Fruit fly (Drosophila melanogaster) whole organism, embryonic: Measurements from ENCODE around the gene CG13053.
A peak's percentile ranks its signal among the peaks of the same experiment; 100 is the strongest.

Source experiments
- ATbp ChIP-seq: fragments of 200-800 bp; sonication (Bioruptor generic); optimal IDR thresholded peaks from 2 replicates; lab custom pipeline; 2017; ENCODE audit warnings: missing biosample characterization, mild to moderate bottlenecking, missing genetic modification characterization, missing genetic modification reagents
- Abd-B ChIP-seq: fragments of 200-800 bp; sonication (Bioruptor generic); optimal IDR thresholded peaks from 2 replicates; lab custom pipeline; 2018; ENCODE audit warnings: missing biosample characterization, mild to moderate bottlenecking, missing genetic modification characterization, moderate library complexity
- Adf1 ChIP-seq: fragments of 200-800 bp; sonication (Bioruptor generic); IDR thresholded peaks from 2 replicates; pipeline ENCODE4 v1.3.6; 2022; ENCODE audit warnings: missing biosample characterization, missing genetic modification characterization
- Antp ChIP-seq: fragments of 200-800 bp; sonication (Bioruptor generic); optimal IDR thresholded peaks from 3 replicates; lab custom pipeline; 2016; ENCODE audit warnings: missing biosample characterization, missing genetic modification characterization
- Asciz ChIP-seq: fragments of 200-800 bp; sonication (Bioruptor generic); optimal IDR thresholded peaks from 2 replicates; lab custom pipeline; 2017; ENCODE audit warnings: missing biosample characterization, mild to moderate bottlenecking, missing genetic modification characterization, missing genetic modification reagents
- BEAF-32 ChIP-seq: fragments of 200-800 bp; sonication (Bioruptor generic); optimal IDR thresholded peaks from 3 replicates; lab custom pipeline; 2017; ENCODE audit warnings: missing biosample characterization, missing genetic modification characterization, mild to moderate bottlenecking, moderate library complexity, missing genetic modification reagents
- C15 ChIP-seq: fragments of 200-800 bp; sonication (Bioruptor generic); IDR thresholded peaks from 3 replicates; pipeline ENCODE4 v1.3.6; 2022; ENCODE audit warnings: missing biosample characterization, missing genetic modification characterization
- CG10274 ChIP-seq: fragments of 200-800 bp; sonication (Bioruptor generic); optimal IDR thresholded peaks from 3 replicates; lab custom pipeline; 2017; ENCODE audit warnings: missing biosample characterization, mild to moderate bottlenecking, missing genetic modification characterization
- CG10462 ChIP-seq: fragments of 200-800 bp; sonication (Bioruptor generic); optimal IDR thresholded peaks from 2 replicates; lab custom pipeline; 2016; ENCODE audit warnings: missing biosample characterization, missing genetic modification characterization
- CG10979 ChIP-seq: fragments of 200-800 bp; sonication (Bioruptor generic); optimal IDR thresholded peaks from 2 replicates; lab custom pipeline; 2018; ENCODE audit warnings: missing biosample characterization, mild to moderate bottlenecking, missing genetic modification characterization, moderate library complexity
- CG11723 ChIP-seq: fragments of 200-800 bp; sonication (Bioruptor generic); optimal IDR thresholded peaks from 2 replicates; lab custom pipeline; 2017; ENCODE audit warnings: missing biosample characterization, mild to moderate bottlenecking, missing genetic modification characterization
- CG12104 ChIP-seq: fragments of 200-800 bp; sonication (Bioruptor generic); optimal IDR thresholded peaks from 3 replicates; lab custom pipeline; 2016; ENCODE audit warnings: missing biosample characterization, missing genetic modification characterization
- CG1233 ChIP-seq: fragments of 200-800 bp; sonication (Bioruptor generic); optimal IDR thresholded peaks from 4 replicates; lab custom pipeline; 2018; ENCODE audit warnings: missing biosample characterization, mild to moderate bottlenecking, missing genetic modification characterization
- CG13296 ChIP-seq: fragments of 200-800 bp; sonication (Bioruptor generic); optimal IDR thresholded peaks from 3 replicates; lab custom pipeline; 2018; ENCODE audit warnings: missing biosample characterization, mild to moderate bottlenecking, missing genetic modification characterization
- CG13424 ChIP-seq: fragments of 200-800 bp; sonication (Bioruptor generic); optimal IDR thresholded peaks from 2 replicates; lab custom pipeline; 2019; ENCODE audit warnings: missing biosample characterization, mild to moderate bottlenecking, missing genetic modification characterization, moderate library complexity
- CG13624 ChIP-seq: fragments of 200-800 bp; sonication (Bioruptor generic); optimal IDR thresholded peaks from 2 replicates; lab custom pipeline; 2016; ENCODE audit warnings: missing biosample characterization, missing genetic modification characterization
- CG30431 ChIP-seq: fragments of 200-800 bp; sonication (Bioruptor generic); optimal IDR thresholded peaks from 2 replicates; lab custom pipeline; 2017; ENCODE audit warnings: missing biosample characterization, missing genetic modification characterization
- CG31388 ChIP-seq: fragments of 200-800 bp; sonication (Bioruptor generic); optimal IDR thresholded peaks from 2 replicates; lab custom pipeline; 2016; ENCODE audit warnings: missing biosample characterization, missing genetic modification characterization
- CG3407 ChIP-seq: fragments of 200-800 bp; sonication (Bioruptor generic); optimal IDR thresholded peaks from 2 replicates; lab custom pipeline; 2018; ENCODE audit warnings: missing biosample characterization, mild to moderate bottlenecking, missing genetic modification characterization
- CG3847 ChIP-seq: fragments of 200-800 bp; sonication (Bioruptor generic); IDR thresholded peaks from 2 replicates; pipeline ENCODE4 v1.3.6; 2022; ENCODE audit warnings: missing biosample characterization, missing genetic modification characterization
- CG5245 ChIP-seq: fragments of 200-800 bp; sonication (Bioruptor generic); optimal IDR thresholded peaks from 3 replicates; lab custom pipeline; 2016; ENCODE audit warnings: missing biosample characterization, missing genetic modification characterization
- CG6175 ChIP-seq: fragments of 200-800 bp; sonication (Bioruptor generic); IDR thresholded peaks from 3 replicates; pipeline ENCODE4 v1.3.6; 2022; ENCODE audit warnings: missing biosample characterization, missing genetic modification characterization
- CG6683 ChIP-seq: fragments of 200-800 bp; sonication (Bioruptor generic); optimal IDR thresholded peaks from 2 replicates; lab custom pipeline; 2017; ENCODE audit warnings: missing biosample characterization, mild to moderate bottlenecking, missing genetic modification characterization, missing genetic modification reagents
- CG6813 ChIP-seq: fragments of 200-800 bp; sonication (Bioruptor generic); optimal IDR thresholded peaks from 2 replicates; lab custom pipeline; 2017; ENCODE audit warnings: missing biosample characterization, missing genetic modification characterization, mild to moderate bottlenecking, moderate library complexity, missing genetic modification reagents
- CG8765 ChIP-seq: fragments of 200-800 bp; sonication (Bioruptor generic); IDR thresholded peaks from 2 replicates; pipeline ENCODE4 v1.3.6; 2022; ENCODE audit warnings: missing biosample characterization, missing genetic modification characterization
- Camta ChIP-seq: fragments of 200-800 bp; sonication (Bioruptor generic); optimal IDR thresholded peaks from 2 replicates; lab custom pipeline; 2016; ENCODE audit warnings: missing biosample characterization, missing genetic modification characterization
- Hmr ChIP-seq: fragments of 200-800 bp; sonication (Bioruptor generic); optimal IDR thresholded peaks from 3 replicates; lab custom pipeline; 2017; ENCODE audit warnings: mild to moderate bottlenecking, missing biosample characterization, missing genetic modification reagents, missing genetic modification characterization
- Hr78 ChIP-seq, 2 experiments: fragments of 200-800 bp in 1 of 2; fragments of >200 bp in 1 of 2; sonication (Bioruptor generic) in 1 of 2; optimal IDR thresholded peaks; 2 replicates each; lab custom pipeline; 2017 to 2019; ENCODE audit warnings: missing biosample characterization in 2 of 2, missing genetic modification characterization in 2 of 2, mild to moderate bottlenecking in 1 of 2, moderate library complexity in 1 of 2
- Kr ChIP-seq: fragments of 200-800 bp; sonication (Bioruptor generic); optimal IDR thresholded peaks from 2 replicates; lab custom pipeline; 2017; ENCODE audit warnings: missing biosample characterization, mild to moderate bottlenecking, missing genetic modification characterization
- Trl ChIP-seq, 3 experiments: fragments of >200 bp in 2 of 3; fragments of 200-800 bp in 1 of 3; sonication (Bioruptor generic) in 1 of 3; optimal IDR thresholded peaks; 2 replicates in 1 of 3; 3 replicates in 2 of 3; lab custom pipeline; 2016 to 2017; ENCODE audit warnings: missing biosample characterization in 1 of 3, missing genetic modification characterization in 1 of 3
- Vsx1 ChIP-seq: fragments of 200-800 bp; sonication (Bioruptor generic); optimal IDR thresholded peaks from 2 replicates; lab custom pipeline; 2017; ENCODE audit warnings: missing biosample characterization, mild to moderate bottlenecking, missing genetic modification characterization, missing genetic modification reagents
- Xrp1 ChIP-seq: fragments of 200-800 bp; sonication (Bioruptor generic); IDR thresholded peaks from 2 replicates; pipeline ENCODE4 v1.3.6; 2022; ENCODE audit warnings: missing biosample characterization, missing genetic modification characterization
- az2 ChIP-seq: fragments of 200-800 bp; sonication (Bioruptor generic); optimal IDR thresholded peaks from 3 replicates; lab custom pipeline; 2016; ENCODE audit warnings: missing biosample characterization, missing genetic modification characterization
- chm ChIP-seq: fragments of 200-800 bp; sonication (Bioruptor generic); IDR thresholded peaks from 2 replicates; pipeline ENCODE4 v1.3.6; 2022; ENCODE audit warnings: missing biosample characterization, missing genetic modification characterization
- crol ChIP-seq: fragments of 200-800 bp; sonication (Bioruptor generic); IDR thresholded peaks from 2 replicates; pipeline ENCODE4 v1.3.6; 2022; ENCODE audit warnings: missing biosample characterization, missing genetic modification characterization
- dm ChIP-seq: fragments of 200-800 bp; sonication (Bioruptor generic); optimal IDR thresholded peaks from 3 replicates; lab custom pipeline; 2016; ENCODE audit warnings: missing biosample characterization, missing genetic modification characterization
- dpn ChIP-seq, 2 experiments: fragments of 200-800 bp; sonication (Bioruptor generic); optimal IDR thresholded peaks; 3 replicates each; lab custom pipeline; 2016; ENCODE audit warnings: missing biosample characterization in 2 of 2, missing genetic modification characterization in 2 of 2
- fd3F ChIP-seq: fragments of 200-800 bp; sonication (Bioruptor generic); optimal IDR thresholded peaks from 2 replicates; lab custom pipeline; 2018; ENCODE audit warnings: missing biosample characterization, mild to moderate bottlenecking, missing genetic modification characterization, moderate library complexity
- gsb-n ChIP-seq: fragments of 200-800 bp; sonication (Bioruptor generic); optimal IDR thresholded peaks from 3 replicates; lab custom pipeline; 2018; ENCODE audit warnings: missing biosample characterization, mild to moderate bottlenecking, missing genetic modification characterization
- onecut ChIP-seq: fragments of 200-800 bp; sonication (Bioruptor generic); IDR thresholded peaks from 2 replicates; pipeline ENCODE4 v1.3.6; 2022; ENCODE audit warnings: missing biosample characterization, missing genetic modification characterization
- pho ChIP-seq: fragments of 200-800 bp; sonication (Bioruptor generic); optimal IDR thresholded peaks from 2 replicates; lab custom pipeline; 2016; ENCODE audit warnings: missing biosample characterization, missing genetic modification characterization
- psq ChIP-seq: fragments of 200-800 bp; sonication (Bioruptor generic); optimal IDR thresholded peaks from 2 replicates; lab custom pipeline; 2017; ENCODE audit warnings: missing biosample characterization, missing genetic modification characterization
- pum ChIP-seq: fragments of 200-800 bp; sonication (Bioruptor generic); optimal IDR thresholded peaks from 2 replicates; lab custom pipeline; 2016; ENCODE audit warnings: missing biosample characterization, missing genetic modification characterization
- sens ChIP-seq: fragments of 200-800 bp; sonication (Bioruptor generic); peaks from one replicate; lab custom pipeline; 2016; ENCODE audit warnings: missing biosample characterization, missing genetic modification characterization
- seq ChIP-seq: fragments of 200-800 bp; sonication (Bioruptor generic); IDR thresholded peaks from 2 replicates; pipeline ENCODE4 v1.3.6; 2022; ENCODE audit warnings: missing biosample characterization, missing genetic modification characterization
- sob ChIP-seq: fragments of 200-800 bp; sonication (Bioruptor generic); IDR thresholded peaks from 2 replicates; pipeline ENCODE4 v1.3.6; 2022; ENCODE audit warnings: missing biosample characterization, missing genetic modification characterization
- trem ChIP-seq: fragments of 200-800 bp; optimal IDR thresholded peaks from 3 replicates; lab custom pipeline; 2019; ENCODE audit warnings: missing biosample characterization, mild to moderate bottlenecking, missing genetic modification characterization, moderate library complexity
- twi ChIP-seq: fragments of 200-800 bp; optimal IDR thresholded peaks from 2 replicates; lab custom pipeline; 2019; ENCODE audit warnings: missing biosample characterization, mild to moderate bottlenecking, missing genetic modification characterization, moderate library complexity
- unpg ChIP-seq: fragments of 200-800 bp; sonication (Bioruptor generic); optimal IDR thresholded peaks from 3 replicates; lab custom pipeline; 2018; ENCODE audit warnings: missing biosample characterization, mild to moderate bottlenecking, missing genetic modification characterization, moderate library complexity
- usp ChIP-seq: fragments of >200 bp; optimal IDR thresholded peaks from 2 replicates; lab custom pipeline; 2017; ENCODE audit warnings: missing biosample characterization, missing genetic modification characterization
- vvl ChIP-seq: fragments of 200-800 bp; sonication (Bioruptor generic); IDR thresholded peaks from 2 replicates; pipeline ENCODE4 v1.3.6; 2022; ENCODE audit warnings: missing biosample characterization, missing genetic modification characterization
- yki ChIP-seq: fragments of >200 bp; optimal IDR thresholded peaks from 3 replicates; lab custom pipeline; 2018

Gene CG13053

DNA sequence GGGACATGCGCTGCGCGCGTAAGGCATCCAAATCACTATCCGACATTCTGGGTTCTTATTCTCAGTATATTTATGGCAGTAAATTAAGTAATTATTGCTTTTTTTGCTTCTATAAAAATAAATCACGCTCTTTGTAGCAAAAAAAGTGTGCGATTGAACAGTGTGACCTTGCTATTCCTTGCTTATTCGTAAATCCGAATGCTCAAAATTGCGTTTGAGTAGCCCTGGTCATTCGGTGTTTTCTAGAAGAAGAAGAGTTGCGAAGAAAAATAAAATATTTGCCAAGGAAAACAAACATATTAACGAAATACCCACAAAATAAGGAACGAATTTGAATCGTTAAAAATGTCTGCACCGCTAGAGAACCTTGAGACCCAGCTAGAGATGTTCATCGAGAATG lies 27.7 kb downstream of the CG13053 start, which contains the start of the genes PDCD-5 and MED10 (continued):
- no peak for TF ChIP-seq CG6175 (GFP tag; lab: Robert Waterston, UW)
- TF ChIP-seq dpn (GFP tag; optimal IDR thresholded peaks at IDR 0.05; lab: Kevin White, UChicago) = peak; percentile 9 to 14
- TF ChIP-seq Xrp1 (GFP tag; lab: Robert Waterston, UW) = no peak
- TF ChIP-seq yki (lab: Kevin White, UChicago) = no peak
- no peak for TF ChIP-seq Antp (GFP tag; lab: Kevin White, UChicago)
- TF ChIP-seq CG10274 (GFP tag; lab: Kevin White, UChicago) = no peak
- TF ChIP-seq trem (tag; lab: Kevin White, UChicago) = peak; percentile 42
- TF ChIP-seq Trl (optimal IDR thresholded peaks at IDR 0.05; lab: Kevin White, UChicago) = no peak
- TF ChIP-seq Trl (GFP tag; optimal IDR thresholded peaks at IDR 0.05; lab: Kevin White, UChicago) = no peak
- TF ChIP-seq az2 (GFP tag; lab: Kevin White, UChicago) = no peak
- TF ChIP-seq CG6813 (GFP tag; lab: Kevin White, UChicago) = no peak
- TF ChIP-seq CG10979 (tag; lab: Kevin White, UChicago) = peak; percentile 3
- TF ChIP-seq psq (GFP tag; lab: Kevin White, UChicago) = no peak
- no peak for TF ChIP-seq pum (GFP tag; lab: Kevin White, UChicago)
- TF ChIP-seq Hr78 (GFP tag; optimal IDR thresholded peaks at IDR 0.05; lab: Kevin White, UChicago) = no peak
- no peak for TF ChIP-seq CG31388 (GFP tag; lab: Kevin White, UChicago)
- TF ChIP-seq sob (GFP tag; lab: Robert Waterston, UW) = peak; percentile 44; the same call in 1 of the 2 replicates
- TF ChIP-seq BEAF-32 = peak; percentile 53
- no peak for TF ChIP-seq CG8765 (GFP tag; lab: Robert Waterston, UW)
- no peak for TF ChIP-seq pho (GFP tag; lab: Kevin White, UChicago)
- no peak for TF ChIP-seq Asciz (GFP tag; lab: Kevin White, UChicago)
- no peak for TF ChIP-seq fd3F (GFP tag; lab: Kevin White, UChicago)
- no peak for TF ChIP-seq CG6683 (GFP tag; lab: Kevin White, UChicago)
- TF ChIP-seq C15 (GFP tag; lab: Robert Waterston, UW) = no peak
- TF ChIP-seq CG30431 = no peak
- no peak for TF ChIP-seq unpg (GFP tag; lab: Kevin White, UChicago)
- peak; percentile 35; the same call in 1 of the 2 replicates for TF ChIP-seq CG3847 (GFP tag; lab: Robert Waterston, UW)
- TF ChIP-seq Camta (GFP tag; lab: Kevin White, UChicago) = no peak
- TF ChIP-seq chm = no peak
- TF ChIP-seq sens (GFP tag; lab: Kevin White, UChicago) = peak; percentile 84
- no peak for TF ChIP-seq seq (GFP tag; lab: Robert Waterston, UW)
- TF ChIP-seq CG11723 (GFP tag; lab: Kevin White, UChicago) = no peak
- no peak for TF ChIP-seq vvl (GFP tag; lab: Robert Waterston, UW)
- TF ChIP-seq usp (GFP tag; lab: Kevin White, UChicago) = no peak
- no peak for TF ChIP-seq twi (tag; lab: Kevin White, UChicago)
- TF ChIP-seq Hmr (GFP tag; lab: Kevin White, UChicago) = no peak
- TF ChIP-seq dm = peak; percentile 70
- no peak for TF ChIP-seq crol (GFP tag; lab: Robert Waterston, UW)
- no peak for TF ChIP-seq CG12104 (GFP tag; lab: Kevin White, UChicago)
- no peak for TF ChIP-seq Vsx1
- no peak for TF ChIP-seq CG10462 (GFP tag; lab: Kevin White, UChicago)
- peak; percentile 16 for TF ChIP-seq Abd-B (GFP tag; lab: Kevin White, UChicago)
- TF ChIP-seq ATbp (GFP tag; lab: Kevin White, UChicago) = no peak
- no peak for TF ChIP-seq CG3407 (GFP tag; lab: Kevin White, UChicago)
- no peak for TF ChIP-seq Adf1
- no peak for TF ChIP-seq Kr
- TF ChIP-seq gsb-n = no peak
- no peak for TF ChIP-seq CG1233 (GFP tag; lab: Kevin White, UChicago)
- peak; percentile 10 for TF ChIP-seq CG13624
- no peak for TF ChIP-seq CG5245 (GFP tag; lab: Kevin White, UChicago)
- peak; percentile 12 for TF ChIP-seq CG13424
- TF ChIP-seq onecut (GFP tag; lab: Robert Waterston, UW) = no peak
- no peak for TF ChIP-seq CG13296 (GFP tag; lab: Kevin White, UChicago)
